Worm (Caenorhabditis elegans): ENCODE results near the gene Y39G8B.10.

DNA sequence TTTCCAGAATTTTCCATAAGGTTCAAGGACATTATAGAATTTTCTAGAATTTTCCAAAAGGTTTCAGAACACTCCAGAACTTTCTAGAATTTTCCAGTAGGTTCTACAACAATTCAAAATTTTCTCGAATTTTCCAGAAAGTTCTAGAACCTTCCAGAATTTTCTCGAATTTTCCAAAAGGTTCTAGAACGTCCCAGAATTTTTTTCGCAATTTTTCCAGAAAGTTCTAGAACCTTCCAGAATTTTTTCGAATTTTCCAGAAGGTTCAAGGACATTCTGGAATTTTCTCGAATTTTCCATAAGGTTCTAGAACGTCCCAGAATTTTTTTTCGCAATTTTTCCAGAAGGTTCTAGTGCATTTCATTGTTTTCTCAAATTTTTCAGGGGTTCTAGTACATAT lies 5.2 kb downstream of the Y39G8B.10 start:
- TF ChIP-seq ztf-11 (tag; optimal IDR thresholded peaks at IDR 0.05) (no peak), unc-39 (tag; optimal IDR thresholded peaks at IDR 0.05) (no peak), nhr-2 (tag; optimal IDR thresholded peaks at IDR 0.05) (no peak), unc-62 (GFP tag; optimal IDR thresholded peaks at IDR 0.05) (no peak), nhr-76 (tag; optimal IDR thresholded peaks at IDR 0.05) (no peak), nhr-237 (tag; optimal IDR thresholded peaks at IDR 0.05) (no peak), nhr-28 (tag; optimal IDR thresholded peaks at IDR 0.05) (no peak), elt-3 (tag; optimal IDR thresholded peaks at IDR 0.05) (no peak), nhr-12 (tag; optimal IDR thresholded peaks at IDR 0.05) (no peak)

Data from whole organism, mixed stage, embryonic.